Worm (Caenorhabditis elegans): ENCODE results near the gene F38B7.3.

F38B7.3 gene

DNA sequence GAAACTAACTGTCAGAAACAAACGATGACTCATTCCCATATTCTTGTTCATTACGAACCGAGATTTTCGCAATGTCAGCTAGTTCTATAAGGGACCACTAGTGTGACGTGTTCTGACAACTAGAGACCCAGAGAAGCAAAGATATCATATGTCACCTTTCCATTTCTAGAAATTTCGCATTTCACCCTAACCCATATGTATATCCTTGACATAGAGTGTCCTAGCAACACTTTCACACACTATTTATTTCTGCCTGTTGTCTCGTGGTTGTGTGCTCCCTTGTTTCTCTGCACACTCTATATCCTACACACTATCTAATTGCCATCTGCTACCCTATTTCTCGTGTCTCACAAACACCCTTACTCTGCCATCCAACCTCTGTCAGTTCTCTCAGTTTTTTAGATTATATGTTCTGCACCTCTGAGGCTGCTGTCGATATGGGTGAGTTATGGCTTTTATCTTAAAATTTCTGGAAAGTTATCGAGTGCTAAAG lies at the start of gene F38B7.3, which contains the start of gene F38B7.17:
Gene F38B7.3, plus strand, starts transcription at position 194 of the 493 bp plus-strand sequence.
Gene F38B7.17, minus strand, starts transcription at position 51 of the 493 bp plus-strand sequence.
- TF ChIP-seq nhr-20 (tag; optimal IDR thresholded peaks at IDR 0.05) (peak; percentile 83), elt-3 (tag; optimal IDR thresholded peaks at IDR 0.05) (no peak), ztf-11 (tag; optimal IDR thresholded peaks at IDR 0.05) (peak in 1 of 2 experiments; percentile 2), nhr-19 (GFP tag; conservative IDR thresholded peaks at IDR 0.05) (peak; percentile 19; the same call in 1 of the 2 replicates), isw-1 (GFP tag; IDR thresholded peaks at IDR 0.05) (peak; percentile 25; the same call in 1 of the 2 replicates), ztf-4 (tag; optimal IDR thresholded peaks at IDR 0.05) (peak; percentile 30), fos-1 (tag; optimal IDR thresholded peaks at IDR 0.05) (peak; percentile 46), lin-14 (GFP tag; optimal IDR thresholded peaks at IDR 0.05) (peak; percentile 87), dsc-1 (tag; optimal IDR thresholded peaks at IDR 0.05) (peak; percentile 41), lin-35 (GFP tag; optimal IDR thresholded peaks at IDR 0.05) (peak; percentile 64 to 70), xbp-1 (tag; optimal IDR thresholded peaks at IDR 0.05) (peak; percentile 61), hpl-2 (GFP tag; optimal IDR thresholded peaks at IDR 0.05) (no peak), blmp-1 (tag; optimal IDR thresholded peaks at IDR 0.05) (peak; percentile 66), fkh-4 (tag; optimal IDR thresholded peaks at IDR 0.05; ENCODE audit: borderline replicate concordance) (no peak), ets-5 (GFP tag; IDR thresholded peaks at IDR 0.05) (0 out of 2 replicates have a peak, but pooled peaks have one; percentile 64), hlh-17 (GFP tag; optimal IDR thresholded peaks at IDR 0.05; ENCODE audit: borderline replicate concordance) (no peak), nhr-71 (tag; optimal IDR thresholded peaks at IDR 0.05) (peak; percentile 84), nhr-47 (tag; optimal IDR thresholded peaks at IDR 0.05) (peak; percentile 79), sox-4 (tag; optimal IDR thresholded peaks at IDR 0.05) (peak; percentile 39), snpc-4 (tag; optimal IDR thresholded peaks at IDR 0.05) (peak; percentile 18), alr-1 (tag; optimal IDR thresholded peaks at IDR 0.05; ENCODE audit: borderline replicate concordance) (no peak), nhr-11 (tag; optimal IDR thresholded peaks at IDR 0.05) (peak; percentile 67), mef-2 (tag; optimal IDR thresholded peaks at IDR 0.05) (no peak), swsn-7 (tag; optimal IDR thresholded peaks at IDR 0.05) (peak; percentile 77), nhr-77 (tag; optimal IDR thresholded peaks at IDR 0.05) (peak; percentile 43), egl-27 (tag; optimal IDR thresholded peaks at IDR 0.05) (no peak), fkh-8 (tag; optimal IDR thresholded peaks at IDR 0.05) (peak; percentile 95), unc-86 (tag; optimal IDR thresholded peaks at IDR 0.05) (peak; percentile 42), ceh-82 (tag; optimal IDR thresholded peaks at IDR 0.05) (peak in 1 of 3 experiments; percentile 9), nhr-85 (tag) (peak; percentile 73), pag-3 (tag; optimal IDR thresholded peaks at IDR 0.05; ENCODE audit: borderline replicate concordance, insufficient read depth) (no peak), lsy-2 (tag; optimal IDR thresholded peaks at IDR 0.05) (peak; percentile 53 to 68), snu-23 (GFP tag; optimal IDR thresholded peaks at IDR 0.05) (peak; percentile 79), mep-1 (tag; optimal IDR thresholded peaks at IDR 0.05) (peak; percentile 80), ceh-8 (GFP tag; optimal IDR thresholded peaks at IDR 0.05) (peak; percentile 56), lin-39 (tag; optimal IDR thresholded peaks at IDR 0.05) (no peak), mdl-1 (tag; optimal IDR thresholded peaks at IDR 0.05) (peak; percentile 5 to 88), sup-37 (GFP tag; optimal IDR thresholded peaks at IDR 0.05) (no peak), lir-3 (tag; optimal IDR thresholded peaks at IDR 0.05; ENCODE audit: poor library complexity) (peak; percentile 43), efl-1 (optimal IDR thresholded peaks at IDR 0.05) (peak; percentile 72 to 77), efl-1 (GFP tag; optimal IDR thresholded peaks at IDR 0.05 in 1 of 2) (peak; percentile 43 to 92), skn-1 (tag; optimal IDR thresholded peaks at IDR 0.05) (peak; percentile 50), pax-3 (tag; optimal IDR thresholded peaks at IDR 0.05) (peak; percentile 54), elt-2 (tag; optimal IDR thresholded peaks at IDR 0.05) (peak; percentile 66), dpl-1 (GFP tag; optimal IDR thresholded peaks at IDR 0.05) (peak; percentile 26 to 39 (median 34)), rnt-1 (tag; optimal IDR thresholded peaks at IDR 0.05) (peak; percentile 47), lin-13 (GFP tag; optimal IDR thresholded peaks at IDR 0.05) (peak; percentile 8)
